Worm (Caenorhabditis elegans): Measurements from ENCODE around the gene R186.8.

- TF ChIP-seq nhr-11 (tag; optimal IDR thresholded peaks at IDR 0.05), result no peak
- no peak for TF ChIP-seq unc-62 (GFP tag; optimal IDR thresholded peaks at IDR 0.05)
- TF ChIP-seq lin-39 (tag; optimal IDR thresholded peaks at IDR 0.05), result no peak
- no peak for TF ChIP-seq nhr-77 (tag; optimal IDR thresholded peaks at IDR 0.05)
- no peak for TF ChIP-seq ceh-16 (tag; optimal IDR thresholded peaks at IDR 0.05)
- no peak for TF ChIP-seq nhr-6 (tag; optimal IDR thresholded peaks at IDR 0.05)
- TF ChIP-seq ama-1 (optimal IDR thresholded peaks at IDR 0.05), result no peak
- no peak for TF ChIP-seq lin-13 (GFP tag; optimal IDR thresholded peaks at IDR 0.05)
- no peak for TF ChIP-seq mdl-1 (tag; optimal IDR thresholded peaks at IDR 0.05)
- TF ChIP-seq aly-2 (tag; optimal IDR thresholded peaks at IDR 0.05), result no peak
- TF ChIP-seq egl-27 (tag; optimal IDR thresholded peaks at IDR 0.05), result no peak
- no peak for TF ChIP-seq unc-39 (tag; optimal IDR thresholded peaks at IDR 0.05)
- no peak for TF ChIP-seq snpc-4 (tag; optimal IDR thresholded peaks at IDR 0.05)
These were observed 773 bp upstream of the R186.8 start, which contains the start of gene lin-46 for ce11 chrV:12968555-12968954.

All from whole organism, L2 larva.